Worm (Caenorhabditis elegans) whole organism, mixed stage, embryonic: ENCODE measurements around the gene ZK507.1.

Experiments
- blmp-1 ChIP-seq: fragments of 150-350 bp; optimal IDR thresholded peaks from 2 replicates; lab custom pipeline; 2014; ENCODE audit warnings: missing biosample characterization, missing genetic modification characterization
- ceh-43 ChIP-seq: fragments of 200-800 bp; sonication (Bioruptor generic); optimal IDR thresholded peaks from 2 replicates; lab custom pipeline; 2018; ENCODE audit warnings: mild to moderate bottlenecking, missing genetic modification characterization, moderate library complexity, missing compliant biosample characterization
- ces-1 ChIP-seq: fragments of 150-350 bp; optimal IDR thresholded peaks from 2 replicates; lab custom pipeline; 2014; ENCODE audit warnings: missing biosample characterization, missing genetic modification reagents, missing genetic modification characterization
- flh-1 ChIP-seq: fragments of 200-800 bp; sonication (Bioruptor generic); optimal IDR thresholded peaks from 2 replicates; lab custom pipeline; 2018; ENCODE audit warnings: mild to moderate bottlenecking, missing genetic modification characterization, moderate library complexity, missing compliant biosample characterization
- hlh-1 ChIP-seq: fragments of 150-350 bp; optimal IDR thresholded peaks from 2 replicates; lab custom pipeline; 2014; ENCODE audit warnings: missing biosample characterization, missing genetic modification reagents, missing genetic modification characterization
- nhr-12 ChIP-seq: fragments of 150-350 bp; optimal IDR thresholded peaks from 2 replicates; lab custom pipeline; 2014; ENCODE audit warnings: missing biosample characterization, missing genetic modification characterization
- nhr-237 ChIP-seq: fragments of 150-350 bp; optimal IDR thresholded peaks from 2 replicates; lab custom pipeline; 2014; ENCODE audit warnings: missing biosample characterization, missing genetic modification characterization
- nhr-76 ChIP-seq: sonication (generic microtip); optimal IDR thresholded peaks from 2 replicates; lab custom pipeline; 2017; ENCODE audit warnings: missing biosample characterization, missing genetic modification characterization
- snpc-4 ChIP-seq: fragments of 150-350 bp; optimal IDR thresholded peaks from 2 replicates; lab custom pipeline; 2014; ENCODE audit warnings: missing biosample characterization, missing genetic modification characterization
- sptf-1 ChIP-seq: sonication (generic microtip); optimal IDR thresholded peaks from 2 replicates; lab custom pipeline; 2017; ENCODE audit warnings: mild to moderate bottlenecking, missing genetic modification characterization, moderate library complexity, missing compliant biosample characterization
- unc-62 ChIP-seq: fragments of 150-350 bp; optimal IDR thresholded peaks from 2 replicates; lab custom pipeline; 2014; ENCODE audit warnings: missing biosample characterization, missing genetic modification reagents, missing genetic modification characterization

DNA sequence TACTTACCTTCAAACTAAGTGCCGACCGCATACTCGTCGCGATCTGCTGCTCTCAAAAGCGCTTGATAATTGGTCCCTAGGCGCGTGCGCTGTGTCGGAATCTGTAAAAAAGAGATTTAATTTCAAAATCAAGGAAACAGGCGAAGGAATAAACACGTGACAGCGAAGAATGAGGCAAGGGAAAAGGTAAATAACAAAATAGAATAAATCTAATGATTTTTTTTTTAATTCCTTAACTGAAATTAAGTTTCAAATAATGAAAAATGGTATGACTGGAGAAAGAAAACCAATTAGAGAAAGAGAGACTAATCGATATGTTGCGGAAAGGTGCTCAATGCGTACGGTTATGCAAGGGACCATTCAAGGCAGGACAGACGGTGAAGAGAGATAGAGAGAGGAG, 8.1 kb upstream of the ZK507.1 start, which contains the start of gene cya-1:
- TF ChIP-seq ces-1 (GFP tag; lab: Kevin White, UChicago): no peak
- no peak for TF ChIP-seq snpc-4
- TF ChIP-seq blmp-1: no peak
- no peak for TF ChIP-seq nhr-237 (tag; lab: Kevin White, UChicago)
- TF ChIP-seq unc-62 (GFP tag; lab: Kevin White, UChicago): no peak
- no peak for TF ChIP-seq nhr-12 (tag; lab: Kevin White, UChicago)
- TF ChIP-seq ceh-43: no peak
- no peak for TF ChIP-seq flh-1
- TF ChIP-seq hlh-1 (tag; lab: Kevin White, UChicago): no peak
- TF ChIP-seq nhr-76: no peak
- no peak for TF ChIP-seq sptf-1
